Worm (Caenorhabditis elegans) whole organism, L4 larva: ENCODE data around the gene Y80D4G.2.

Experiments
- F10B5.3 ChIP-seq: sonication (generic microtip); optimal IDR thresholded peaks from 2 replicates; lab custom pipeline; 2016; ENCODE audit warnings: mild to moderate bottlenecking, missing genetic modification characterization, missing compliant biosample characterization
- F37D6.2 ChIP-seq: sonication (generic microtip); optimal IDR thresholded peaks from 2 replicates; lab custom pipeline; 2016; ENCODE audit warnings: mild to moderate bottlenecking, missing genetic modification characterization, missing compliant biosample characterization
- F44E2.7 ChIP-seq: fragments of 200-800 bp; sonication (Bioruptor generic); IDR thresholded peaks from 2 replicates; pipeline ENCODE4 v2.1.2; 2022; ENCODE audit warnings: missing genetic modification characterization, missing compliant biosample characterization
- R02D3.7 ChIP-seq: fragments of 150-350 bp; sonication (generic microtip); optimal IDR thresholded peaks from 3 replicates; lab custom pipeline; 2014; ENCODE audit warnings: missing biosample characterization, missing genetic modification characterization
- T20F7.1 ChIP-seq: fragments of 200-800 bp; sonication (Bioruptor generic); optimal IDR thresholded peaks from 2 replicates; lab custom pipeline; 2018; ENCODE audit warnings: mild to moderate bottlenecking, missing genetic modification characterization, missing compliant biosample characterization
- Y75B8A.6 ChIP-seq: fragments of 200-800 bp; sonication (Bioruptor generic); IDR thresholded peaks from 2 replicates; pipeline ENCODE4 v1.3.6; 2022; ENCODE audit warnings: missing genetic modification reagents, missing genetic modification characterization, missing compliant biosample characterization
- ZK337.2 ChIP-seq: fragments of 200-800 bp; sonication (Bioruptor generic); IDR thresholded peaks from 2 replicates; pipeline ENCODE4 v1.3.6; 2022; ENCODE audit warnings: missing genetic modification reagents, missing genetic modification characterization, missing compliant biosample characterization
- aha-1 ChIP-seq: fragments of 150-350 bp; peaks from one replicate; lab custom pipeline; 2014; ENCODE audit warnings: missing biosample characterization, missing genetic modification characterization
- ceh-20 ChIP-seq: fragments of 200-800 bp; sonication (Bioruptor generic); IDR thresholded peaks from 2 replicates; pipeline ENCODE4 v1.3.6; 2022; ENCODE audit warnings: missing genetic modification reagents, missing genetic modification characterization, missing compliant biosample characterization
- ceh-62 ChIP-seq: sonication (generic microtip); optimal IDR thresholded peaks from 2 replicates; lab custom pipeline; 2017; ENCODE audit warnings: missing biosample characterization, missing genetic modification characterization
- ceh-82 ChIP-seq: sonication (generic microtip); optimal IDR thresholded peaks from 2 replicates; lab custom pipeline; 2017; ENCODE audit warnings: missing biosample characterization, missing genetic modification characterization
- ces-1 ChIP-seq: fragments of 150-350 bp; sonication (generic microtip); optimal IDR thresholded peaks from 4 replicates; lab custom pipeline; 2014; ENCODE audit warnings: missing biosample characterization, missing genetic modification reagents, missing genetic modification characterization
- cey-2 ChIP-seq: sonication (generic microtip); optimal IDR thresholded peaks from 3 replicates; lab custom pipeline; 2017; ENCODE audit warnings: missing genetic modification characterization, mild to moderate bottlenecking, missing compliant biosample characterization, antibody characterized with exemption, borderline replicate concordance; ENCODE audit not compliant: insufficient read depth
- ctbp-1 ChIP-seq: fragments of 200-800 bp; sonication (Bioruptor generic); IDR thresholded peaks from 2 replicates; pipeline ENCODE4 v1.3.6; 2022; ENCODE audit warnings: missing genetic modification reagents, missing genetic modification characterization, missing compliant biosample characterization
- daf-12 ChIP-seq: fragments of 150-350 bp; optimal IDR thresholded peaks from 2 replicates; lab custom pipeline; 2014; ENCODE audit warnings: missing biosample characterization, missing genetic modification reagents, missing genetic modification characterization
- dmd-9 ChIP-seq: fragments of 200-800 bp; sonication (Bioruptor generic); IDR thresholded peaks from 2 replicates; pipeline ENCODE4 v1.3.6; 2022; ENCODE audit warnings: missing genetic modification reagents, missing genetic modification characterization, missing compliant biosample characterization
- egl-27 ChIP-seq: sonication (generic microtip); optimal IDR thresholded peaks from 3 replicates; lab custom pipeline; 2017; ENCODE audit warnings: missing biosample characterization, missing genetic modification reagents, missing genetic modification characterization
- egl-43 ChIP-seq: fragments of 200-800 bp; sonication (Bioruptor generic); IDR thresholded peaks from 2 replicates; pipeline ENCODE4 v1.3.6; 2022; ENCODE audit warnings: missing genetic modification reagents, missing genetic modification characterization, missing compliant biosample characterization
- fos-1 ChIP-seq: fragments of 150-350 bp; optimal IDR thresholded peaks from 2 replicates; lab custom pipeline; 2014; ENCODE audit warnings: missing biosample characterization, missing genetic modification characterization
- gei-8 ChIP-seq: fragments of 200-800 bp; sonication (Bioruptor generic); optimal IDR thresholded peaks from 2 replicates; lab custom pipeline; 2018; ENCODE audit warnings: mild to moderate bottlenecking, missing genetic modification characterization, missing compliant biosample characterization
- hif-1 ChIP-seq, 2 experiments: sonication (generic microtip); optimal IDR thresholded peaks; 2 replicates each; lab custom pipeline; 2016 to 2017; ENCODE audit warnings: missing compliant biosample characterization in 2 of 2, missing genetic modification characterization in 2 of 2, missing genetic modification reagents in 2 of 2, missing genotype in 2 of 2, mild to moderate bottlenecking in 1 of 2
- hlh-11 ChIP-seq: fragments of 200-800 bp; sonication (Bioruptor generic); optimal IDR thresholded peaks from 2 replicates; lab custom pipeline; 2018; ENCODE audit warnings: mild to moderate bottlenecking, missing genetic modification characterization, missing compliant biosample characterization
- hmg-1.1 ChIP-seq: fragments of 200-800 bp; sonication (Bioruptor generic); IDR thresholded peaks from 2 replicates; pipeline ENCODE4 v1.3.6; 2022; ENCODE audit warnings: missing genetic modification reagents, missing genetic modification characterization, missing compliant biosample characterization
- jun-1 ChIP-seq: fragments of 150-350 bp; optimal IDR thresholded peaks from 2 replicates; lab custom pipeline; 2014; ENCODE audit warnings: missing biosample characterization, missing genetic modification reagents, missing genetic modification characterization
- lim-7 ChIP-seq: fragments of 200-800 bp; sonication (Bioruptor generic); IDR thresholded peaks from 2 replicates; pipeline ENCODE4 v1.3.6; 2022; ENCODE audit warnings: missing genetic modification characterization, missing compliant biosample characterization
- lin-38 ChIP-seq: fragments of 200-800 bp; sonication (Bioruptor generic); IDR thresholded peaks from 2 replicates; pipeline ENCODE4 v1.3.6; 2022; ENCODE audit warnings: missing genetic modification reagents, missing genetic modification characterization, missing compliant biosample characterization
- lir-3 ChIP-seq: sonication (generic microtip); optimal IDR thresholded peaks from 2 replicates; lab custom pipeline; 2016; ENCODE audit warnings: mild to moderate bottlenecking, missing genetic modification characterization, missing compliant biosample characterization
- lsy-2 ChIP-seq, 2 experiments: fragments of 150-350 bp in 1 of 2; sonication (generic microtip) in 1 of 2; optimal IDR thresholded peaks; 2 replicates each; lab custom pipeline; 2014 to 2017; ENCODE audit warnings: missing biosample characterization in 2 of 2, missing genetic modification characterization in 2 of 2
- madf-5 ChIP-seq, 2 experiments: fragments of 200-800 bp; sonication (Bioruptor generic); IDR thresholded peaks; 2 replicates each; pipeline ENCODE4 v1.3.6; 2022; ENCODE audit warnings: missing compliant biosample characterization in 2 of 2, missing genetic modification characterization in 2 of 2
- madf-9 ChIP-seq: fragments of 200-800 bp; sonication (Bioruptor generic); conservative IDR thresholded peaks from 2 replicates; pipeline ENCODE4 v1.3.6; 2022; ENCODE audit warnings: missing genetic modification reagents, missing genetic modification characterization, missing compliant biosample characterization
- mdl-1 ChIP-seq, 2 experiments: fragments of 150-350 bp in 1 of 2; sonication (generic microtip) in 1 of 2; optimal IDR thresholded peaks; 2 replicates each; lab custom pipeline; 2014 to 2017; ENCODE audit warnings: missing biosample characterization in 2 of 2, missing genetic modification characterization in 2 of 2
- mdt-29 ChIP-seq: fragments of 200-800 bp; sonication (Bioruptor generic); IDR thresholded peaks from 2 replicates; pipeline ENCODE4 v1.3.6; 2022; ENCODE audit warnings: missing genetic modification reagents, missing genetic modification characterization, missing compliant biosample characterization
- mep-1 ChIP-seq: fragments of 150-350 bp; sonication (generic microtip); optimal IDR thresholded peaks from 3 replicates; lab custom pipeline; 2014; ENCODE audit warnings: missing biosample characterization, missing genetic modification characterization
- mes-2 ChIP-seq: sonication (generic microtip); optimal IDR thresholded peaks from 2 replicates; lab custom pipeline; 2016; ENCODE audit warnings: missing genotype, mild to moderate bottlenecking, missing genetic modification characterization, missing compliant biosample characterization; ENCODE audit not compliant: poor library complexity, severe bottlenecking
- mxl-2 ChIP-seq: fragments of 200-800 bp; sonication (Bioruptor generic); conservative IDR thresholded peaks from 2 replicates; pipeline ENCODE4 v1.3.6; 2022; ENCODE audit warnings: missing genetic modification reagents, missing genetic modification characterization, missing compliant biosample characterization
- nhr-11 ChIP-seq: fragments of 150-350 bp; optimal IDR thresholded peaks from 2 replicates; lab custom pipeline; 2014; ENCODE audit warnings: missing biosample characterization, missing genetic modification characterization
- nhr-111 ChIP-seq: fragments of 200-800 bp; sonication (Bioruptor generic); optimal IDR thresholded peaks from 2 replicates; lab custom pipeline; 2018; ENCODE audit warnings: mild to moderate bottlenecking, missing genetic modification characterization, missing compliant biosample characterization
- nhr-41 ChIP-seq: fragments of 200-800 bp; sonication (Bioruptor generic); IDR thresholded peaks from 2 replicates; pipeline ENCODE4 v1.3.6; 2022; ENCODE audit warnings: missing genetic modification reagents, missing genetic modification characterization, missing compliant biosample characterization
- nhr-6 ChIP-seq: fragments of 150-350 bp; optimal IDR thresholded peaks from 2 replicates; lab custom pipeline; 2014; ENCODE audit warnings: missing biosample characterization, missing genetic modification characterization
- nhr-76 ChIP-seq: fragments of 150-350 bp; optimal IDR thresholded peaks from 2 replicates; lab custom pipeline; 2014; ENCODE audit warnings: missing biosample characterization, missing genetic modification characterization
- nhr-77 ChIP-seq: fragments of 150-350 bp; optimal IDR thresholded peaks from 2 replicates; lab custom pipeline; 2014; ENCODE audit warnings: missing biosample characterization, missing genetic modification characterization
- sdz-12 ChIP-seq: fragments of 200-800 bp; sonication (Bioruptor generic); optimal IDR thresholded peaks from 2 replicates; lab custom pipeline; 2018; ENCODE audit warnings: mild to moderate bottlenecking, missing genetic modification characterization, missing compliant biosample characterization
- snpc-1.2 ChIP-seq: fragments of 200-800 bp; sonication (Bioruptor generic); IDR thresholded peaks from 2 replicates; pipeline ENCODE4 v1.3.6; 2022; ENCODE audit warnings: missing genetic modification reagents, missing genetic modification characterization, missing compliant biosample characterization
- snpc-4 ChIP-seq: fragments of 150-350 bp; optimal IDR thresholded peaks from 2 replicates; lab custom pipeline; 2014; ENCODE audit warnings: missing biosample characterization, missing genetic modification characterization
- spr-1 ChIP-seq: sonication (generic microtip); optimal IDR thresholded peaks from 2 replicates; lab custom pipeline; 2016; ENCODE audit warnings: mild to moderate bottlenecking, missing genetic modification characterization, missing compliant biosample characterization
- tag-97 ChIP-seq: fragments of 200-800 bp; sonication (Bioruptor generic); IDR thresholded peaks from 2 replicates; pipeline ENCODE4 v1.3.6; 2022; ENCODE audit warnings: missing genetic modification characterization, missing compliant biosample characterization
- zip-11 ChIP-seq: fragments of 200-800 bp; sonication (Bioruptor generic); IDR thresholded peaks from 2 replicates; pipeline ENCODE4 v1.3.6; 2022; ENCODE audit warnings: missing genetic modification characterization, missing compliant biosample characterization
- zip-2 ChIP-seq: fragments of 150-350 bp; optimal IDR thresholded peaks from 2 replicates; lab custom pipeline; 2014; ENCODE audit warnings: missing biosample characterization, missing genetic modification characterization
- ztf-7 ChIP-seq: fragments of 150-350 bp; optimal IDR thresholded peaks from 2 replicates; lab custom pipeline; 2014; ENCODE audit warnings: missing biosample characterization, missing genetic modification characterization

The Y80D4G.2 gene

DNA sequence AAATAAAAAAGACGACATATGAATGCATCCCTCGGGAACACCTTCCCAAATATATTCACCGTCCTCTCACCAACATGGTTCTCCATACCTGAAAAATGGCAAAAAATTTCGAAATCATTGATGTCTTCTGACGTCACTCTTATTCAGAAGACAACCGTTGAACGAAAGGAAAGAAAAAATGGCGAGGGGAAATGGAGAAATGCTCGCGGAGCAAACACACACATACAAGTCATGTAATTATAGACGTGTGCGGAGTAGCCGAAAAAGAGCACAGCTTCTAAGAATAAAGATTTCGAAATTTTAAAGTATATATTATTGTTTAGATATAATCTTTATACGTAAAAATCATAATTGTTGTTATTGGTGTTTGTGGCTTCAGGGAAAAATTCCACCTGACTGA lies 15.1 kb downstream of the Y80D4G.2 start, which contains the start of gene mfsd-6:
TSS of gene mfsd-6 (minus strand) at position 88 of the 400 bp plus-strand sequence.
- peak in 1 of 2 experiments; percentile 3 for TF ChIP-seq mdl-1 (tag; optimal IDR thresholded peaks at IDR 0.05; lab: Kevin White, UChicago)
- peak in 1 of 2 experiments; percentile 23 for TF ChIP-seq lsy-2 (tag; optimal IDR thresholded peaks at IDR 0.05; lab: Kevin White, UChicago)
- no peak for TF ChIP-seq mxl-2
- no peak for TF ChIP-seq T20F7.1 (GFP tag; lab: Kevin White, UChicago)
- no peak for TF ChIP-seq madf-5 (GFP tag; IDR thresholded peaks at IDR 0.05; lab: Robert Waterston, UW)

DNA sequence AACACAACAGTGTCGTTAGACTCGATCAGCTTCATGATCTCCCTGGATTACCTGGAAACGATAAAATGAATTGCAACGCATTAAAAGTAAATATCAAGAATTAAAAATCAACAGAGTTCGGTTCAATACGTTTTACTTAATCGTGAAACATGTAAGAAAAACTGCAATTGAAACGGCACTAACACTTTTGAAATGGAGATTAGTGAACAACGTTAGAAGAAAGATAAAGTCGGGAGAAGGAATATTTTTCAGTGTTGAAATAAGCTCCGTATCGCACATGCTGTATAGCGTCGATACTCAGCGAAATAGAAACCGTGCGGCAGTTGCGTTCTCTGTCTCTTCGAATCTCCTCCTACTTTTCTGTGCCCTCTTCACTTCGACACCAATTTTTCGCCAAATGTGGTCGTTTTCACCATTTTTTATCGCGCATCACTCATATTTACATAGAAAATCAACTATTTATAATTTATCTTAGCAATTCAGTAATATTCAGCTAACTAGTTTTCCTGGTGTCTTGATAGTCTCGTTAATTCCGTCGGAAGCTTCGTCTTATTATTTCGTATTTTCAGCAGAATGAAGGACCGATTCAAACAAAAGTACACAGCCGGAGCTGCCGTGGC lies 21.5 kb downstream of the Y80D4G.2 start, which contains the start of the genes rpl-9 and lpd-7:
TSS of gene rpl-9 (minus strand) at position 51 of the 620 bp plus-strand sequence.
TSS of gene lpd-7 (plus strand) at position 570 of the 620 bp plus-strand sequence.
- no peak for TF ChIP-seq ZK337.2 (GFP tag; lab: Robert Waterston, UW)
- no peak for TF ChIP-seq egl-27 (tag; lab: Kevin White, UChicago)
- TF ChIP-seq gei-8 = no peak
- TF ChIP-seq madf-9 = no peak
- TF ChIP-seq nhr-77 (tag; lab: Kevin White, UChicago) = peak; percentile 81
- TF ChIP-seq lir-3 (tag; lab: Kevin White, UChicago) = no peak
- TF ChIP-seq nhr-76 = no peak
- no peak for TF ChIP-seq fos-1
- TF ChIP-seq sdz-12 = no peak
- no peak for TF ChIP-seq ces-1 (GFP tag; lab: Kevin White, UChicago)
- no peak for TF ChIP-seq snpc-4 (tag; lab: Kevin White, UChicago)
- TF ChIP-seq hif-1 (tag; optimal IDR thresholded peaks at IDR 0.05; lab: Kevin White, UChicago) = peak in 1 of 2 experiments; percentile 63
- peak; percentile 91 for TF ChIP-seq mep-1 (tag; lab: Kevin White, UChicago)
- TF ChIP-seq egl-43 = no peak
- TF ChIP-seq F10B5.3 (tag; lab: Kevin White, UChicago) = no peak
- no peak for TF ChIP-seq mdt-29 (GFP tag; lab: Robert Waterston, UW)
- no peak for TF ChIP-seq ctbp-1
- no peak for TF ChIP-seq dmd-9 (GFP tag; lab: Robert Waterston, UW)
- TF ChIP-seq ceh-82 (tag; lab: Kevin White, UChicago) = no peak
- no peak for TF ChIP-seq nhr-111 (GFP tag; lab: Kevin White, UChicago)
- no peak for TF ChIP-seq ztf-7
- TF ChIP-seq nhr-11 (tag; lab: Kevin White, UChicago) = peak; percentile 89
- TF ChIP-seq ceh-62 (tag; lab: Kevin White, UChicago) = no peak
- TF ChIP-seq lin-38 (GFP tag; lab: Robert Waterston, UW) = peak; percentile 65
- TF ChIP-seq R02D3.7 (tag; lab: Kevin White, UChicago) = peak; percentile 17
- peak; percentile 77 for TF ChIP-seq aha-1 (tag; lab: Kevin White, UChicago)
- TF ChIP-seq mxl-2 = no peak
- no peak for TF ChIP-seq cey-2 (tag; lab: Kevin White, UChicago)
- no peak for TF ChIP-seq ceh-20
- no peak for TF ChIP-seq jun-1
- no peak for TF ChIP-seq F37D6.2 (tag; lab: Kevin White, UChicago)
- peak; percentile 86 for TF ChIP-seq mes-2 (tag; lab: Kevin White, UChicago)
- no peak for TF ChIP-seq spr-1 (tag; lab: Kevin White, UChicago)
- TF ChIP-seq daf-12 (tag; lab: Kevin White, UChicago) = no peak
- no peak for TF ChIP-seq nhr-41 (GFP tag; lab: Robert Waterston, UW)
- peak; percentile 58 for TF ChIP-seq hmg-1.1
- no peak for TF ChIP-seq F44E2.7 (GFP tag; lab: Robert Waterston, UW)
- TF ChIP-seq lim-7 = no peak
- no peak for TF ChIP-seq zip-11 (GFP tag; lab: Robert Waterston, UW)
- TF ChIP-seq zip-2 (tag; lab: Kevin White, UChicago) = no peak
- peak in 1 of 2 experiments; percentile 83 for TF ChIP-seq mdl-1 (tag; optimal IDR thresholded peaks at IDR 0.05; lab: Kevin White, UChicago)
- no peak for TF ChIP-seq Y75B8A.6 (GFP tag; lab: Robert Waterston, UW)
- no peak for TF ChIP-seq snpc-1.2 (GFP tag; lab: Robert Waterston, UW)
- TF ChIP-seq nhr-6 = peak; percentile 95
- TF ChIP-seq hlh-11 (tag; lab: Kevin White, UChicago) = peak; percentile 71
- no peak for TF ChIP-seq tag-97 (GFP tag; lab: Robert Waterston, UW)
